Fruit fly (Drosophila melanogaster): Measurements from ENCODE around the gene CG14667.

CG14667 gene

DNA sequence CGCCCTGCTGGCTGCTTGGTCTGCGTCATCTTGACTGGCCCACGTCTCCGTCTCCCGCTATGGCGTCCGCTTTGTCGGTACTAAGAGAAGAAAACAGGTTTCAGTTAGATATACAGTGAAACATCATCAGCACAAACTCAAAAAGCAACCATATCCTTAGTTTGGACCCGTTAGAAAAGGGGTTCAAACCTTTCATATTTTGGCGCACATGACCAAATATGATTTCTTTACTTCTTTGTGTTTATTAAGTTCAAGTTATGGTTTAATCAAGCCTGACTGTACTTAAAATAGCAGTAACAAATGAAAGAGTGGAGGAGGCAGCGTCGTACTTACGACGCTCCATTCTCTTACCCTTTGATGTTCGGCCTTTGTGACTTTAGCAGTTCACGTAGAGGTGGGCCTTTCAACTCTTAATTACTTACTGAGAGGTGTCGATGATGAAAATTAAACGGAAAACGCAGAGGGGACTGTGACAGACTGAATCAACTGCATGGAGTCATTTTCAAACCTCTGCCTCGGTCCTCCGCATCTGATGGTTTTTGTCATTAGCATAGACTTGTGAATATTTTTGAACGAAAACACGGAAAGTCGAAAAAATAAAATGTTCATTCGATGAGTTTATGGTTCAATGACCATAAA is 13.0 kb upstream of the CG14667 start (continued):
- TF ChIP-seq Vsx2 (GFP tag; optimal IDR thresholded peaks at IDR 0.05; ENCODE audit: partially characterized antibody), result no peak

DNA sequence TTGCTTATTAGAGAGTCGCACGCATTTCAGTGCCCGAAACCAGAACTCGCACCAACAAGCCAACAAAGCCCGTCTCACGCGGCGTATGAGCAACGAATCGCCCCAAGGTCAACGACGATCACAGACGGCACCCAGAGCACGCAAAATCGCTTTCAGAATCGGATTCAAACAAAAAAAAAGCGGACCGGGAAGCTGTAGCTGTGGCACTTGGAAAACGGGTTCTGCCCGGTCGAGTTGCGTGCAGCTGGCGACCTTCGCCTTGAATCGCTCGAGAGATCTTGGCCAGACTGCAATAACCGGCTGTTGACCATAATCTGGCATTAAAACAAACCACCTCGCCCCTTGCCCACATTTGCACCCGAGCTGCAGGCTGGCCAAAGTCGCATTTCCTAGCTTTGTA is 11.4 kb upstream of the CG14667 start:
- TF ChIP-seq Dif (GFP tag; optimal IDR thresholded peaks at IDR 0.05; ENCODE audit: partially characterized antibody) (peak; percentile 73), rgr (GFP tag; optimal IDR thresholded peaks at IDR 0.05) (peak; percentile 20), OdsH (GFP tag; optimal IDR thresholded peaks at IDR 0.05) (no peak), psq (GFP tag; optimal IDR thresholded peaks at IDR 0.05) (peak; percentile 12), Vsx2 (GFP tag; optimal IDR thresholded peaks at IDR 0.05; ENCODE audit: partially characterized antibody) (peak; percentile 73), Sp1 (GFP tag; optimal IDR thresholded peaks at IDR 0.05) (no peak)

DNA sequence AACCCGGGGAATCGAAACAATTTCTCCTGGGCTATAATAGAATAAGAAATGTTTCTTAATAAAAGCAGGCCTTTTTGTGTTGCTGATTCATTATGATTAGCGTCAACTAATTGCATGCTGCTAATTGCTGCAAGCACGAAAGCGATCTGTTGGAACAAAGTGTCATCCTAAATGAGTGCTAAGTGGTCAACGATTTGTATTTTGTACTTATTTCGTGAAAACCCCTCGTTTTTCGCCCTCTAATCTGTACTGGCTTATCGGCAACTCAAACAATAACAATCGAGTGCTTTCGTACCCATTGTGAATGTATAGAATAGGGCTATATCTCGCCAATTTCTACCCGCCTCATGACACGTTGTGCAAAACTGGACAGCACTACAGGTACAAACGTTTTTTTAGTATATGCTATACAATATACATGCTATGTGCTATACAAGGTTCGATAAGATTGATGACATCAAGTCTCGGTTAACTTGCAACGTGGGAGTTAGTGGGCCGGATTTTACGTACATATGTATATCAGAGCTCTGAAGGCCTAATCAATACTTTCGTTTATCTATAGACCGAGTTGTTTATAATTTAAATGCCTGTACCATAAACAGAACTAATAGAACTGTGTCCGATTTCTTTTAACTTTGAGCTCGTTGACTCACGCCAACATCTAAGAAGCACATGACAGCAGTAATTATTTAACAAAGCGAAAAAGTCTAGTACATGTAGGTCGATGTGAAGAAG is 10.1 kb upstream of the CG14667 start:
- TF ChIP-seq rgr (GFP tag; optimal IDR thresholded peaks at IDR 0.05) (peak; percentile 22), Mio (GFP tag; optimal IDR thresholded peaks at IDR 0.05) (no peak), woc (GFP tag; optimal IDR thresholded peaks at IDR 0.05) (no peak), Rel (GFP tag; optimal IDR thresholded peaks at IDR 0.05) (no peak), Rel (tag; optimal IDR thresholded peaks at IDR 0.05) (peak; percentile 86), h (GFP tag; optimal IDR thresholded peaks at IDR 0.05) (peak; percentile 7), CG32264 (GFP tag; optimal IDR thresholded peaks at IDR 0.05) (no peak), brk (GFP tag; optimal IDR thresholded peaks at IDR 0.05) (no peak), OdsH (GFP tag; optimal IDR thresholded peaks at IDR 0.05) (peak; percentile 13), usp (GFP tag; optimal IDR thresholded peaks at IDR 0.05) (no peak), Sp1 (GFP tag; optimal IDR thresholded peaks at IDR 0.05) (peak; percentile 10), jim (GFP tag; optimal IDR thresholded peaks at IDR 0.05) (no peak)

DNA sequence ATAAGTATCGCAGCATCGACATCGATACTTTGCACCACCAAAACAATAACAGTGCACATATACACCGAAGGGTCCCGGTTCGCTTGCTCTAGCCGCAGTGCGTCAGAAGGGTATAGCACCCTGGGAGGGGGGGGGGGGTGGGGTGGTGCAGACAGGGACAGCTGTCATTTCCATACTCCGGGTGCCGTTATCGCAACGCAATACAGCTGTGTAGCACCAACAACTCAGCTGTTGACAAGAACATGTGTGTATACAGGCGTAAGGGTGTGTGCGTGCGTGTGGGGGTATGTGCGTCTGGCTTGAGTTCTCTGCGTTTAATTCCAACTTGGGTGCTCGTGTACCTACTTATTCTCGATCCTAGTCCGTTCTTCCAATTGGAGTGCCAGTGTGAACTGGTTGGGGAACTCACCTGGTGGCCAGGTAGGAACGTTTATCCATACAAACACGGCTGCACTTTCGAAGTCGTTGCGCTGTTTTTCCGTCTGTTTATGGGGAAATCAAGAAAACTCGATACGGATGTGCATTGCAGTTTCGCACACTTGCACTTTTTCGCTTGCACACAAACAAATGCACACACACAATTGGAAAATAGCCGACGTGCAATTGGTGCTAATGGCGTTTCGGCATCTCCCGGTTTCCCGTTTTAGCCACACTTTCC is 7.2 kb upstream of the CG14667 start:
- TF ChIP-seq h (GFP tag; optimal IDR thresholded peaks at IDR 0.05) (peak; percentile 43), HLH106 (tag; optimal IDR thresholded peaks at IDR 0.05) (peak; percentile 7), Rel (GFP tag; optimal IDR thresholded peaks at IDR 0.05) (no peak), Rel (tag; optimal IDR thresholded peaks at IDR 0.05) (peak; percentile 63), fru (GFP tag; optimal IDR thresholded peaks at IDR 0.05) (no peak), Jra (GFP tag; optimal IDR thresholded peaks at IDR 0.05) (peak; percentile 77), foxo (GFP tag; optimal IDR thresholded peaks at IDR 0.05) (no peak), Sp1 (GFP tag; optimal IDR thresholded peaks at IDR 0.05) (peak; percentile 14), Hr83 (GFP tag; optimal IDR thresholded peaks at IDR 0.05; ENCODE audit: poor library complexity, severe bottlenecking) (peak; percentile 98), pan (optimal IDR thresholded peaks at IDR 0.05) (no peak), Hnf4 (GFP tag; optimal IDR thresholded peaks at IDR 0.05) (peak; percentile 33), ey (GFP tag; optimal IDR thresholded peaks at IDR 0.05) (no peak), CG9705 (GFP tag; optimal IDR thresholded peaks at IDR 0.05) (peak; percentile 15), rgr (GFP tag; optimal IDR thresholded peaks at IDR 0.05) (peak; percentile 38)

DNA sequence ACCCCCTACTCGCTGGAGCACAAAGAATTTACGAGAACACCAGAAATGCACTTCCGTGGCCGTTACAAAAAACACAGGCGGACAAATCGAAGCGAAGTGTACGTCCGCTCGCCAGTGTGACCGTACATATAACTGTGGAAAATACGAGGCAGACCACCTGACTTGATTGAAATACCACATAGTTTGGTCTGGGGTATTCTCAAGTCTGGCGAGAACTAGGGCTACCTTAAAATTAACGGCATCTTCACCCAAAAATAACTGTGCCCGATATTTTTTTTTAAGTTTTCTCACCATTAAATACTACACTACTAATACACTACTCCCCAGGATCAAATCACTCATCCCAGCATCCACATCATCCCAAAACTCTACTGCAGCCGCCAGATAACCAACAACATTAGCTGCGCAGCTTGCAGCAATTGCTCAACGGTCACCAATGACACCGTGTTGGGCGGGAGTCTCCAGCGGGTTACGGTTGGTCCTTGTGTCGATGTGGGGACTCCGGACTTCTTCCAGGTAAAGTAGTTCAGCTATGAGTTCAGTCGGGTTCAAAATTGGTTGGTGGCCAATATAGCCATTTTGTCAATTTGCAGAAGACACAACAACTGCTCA is 6.5 kb upstream of the CG14667 start, which contains the start of gene Cerk:
Gene Cerk, minus strand, starts transcription at position 137 of the 612 bp plus-strand sequence.
- TF ChIP-seq rgr (GFP tag; optimal IDR thresholded peaks at IDR 0.05) (peak; percentile 35), jim (GFP tag; optimal IDR thresholded peaks at IDR 0.05) (no peak), HLH106 (tag; optimal IDR thresholded peaks at IDR 0.05) (peak; percentile 22), pan (optimal IDR thresholded peaks at IDR 0.05) (no peak), Hnf4 (GFP tag; optimal IDR thresholded peaks at IDR 0.05) (peak; percentile 54), Hr83 (GFP tag; optimal IDR thresholded peaks at IDR 0.05; ENCODE audit: poor library complexity, severe bottlenecking) (peak; percentile 52), sv (GFP tag; optimal IDR thresholded peaks at IDR 0.05) (peak; percentile 1), usp (GFP tag; optimal IDR thresholded peaks at IDR 0.05) (no peak), woc (GFP tag; optimal IDR thresholded peaks at IDR 0.05) (peak; percentile 22), N (GFP tag; optimal IDR thresholded peaks at IDR 0.05) (no peak), h (GFP tag; optimal IDR thresholded peaks at IDR 0.05) (peak; percentile 26), psq (GFP tag; optimal IDR thresholded peaks at IDR 0.05) (no peak), fru (GFP tag; optimal IDR thresholded peaks at IDR 0.05) (peak; percentile 29), sage (GFP tag; optimal IDR thresholded peaks at IDR 0.05) (no peak), Abd-B (GFP tag; optimal IDR thresholded peaks at IDR 0.05) (no peak), CrebA (GFP tag; optimal IDR thresholded peaks at IDR 0.05; ENCODE audit: borderline replicate concordance) (no peak), br (GFP tag; optimal IDR thresholded peaks at IDR 0.05) (peak; percentile 12), Sp1 (GFP tag; optimal IDR thresholded peaks at IDR 0.05) (peak; percentile 17), Rel (GFP tag; optimal IDR thresholded peaks at IDR 0.05) (no peak), Rel (tag; optimal IDR thresholded peaks at IDR 0.05) (peak; percentile 54), CG9705 (GFP tag; optimal IDR thresholded peaks at IDR 0.05) (peak; percentile 27), foxo (GFP tag; optimal IDR thresholded peaks at IDR 0.05) (peak in 1 of 2 experiments; percentile 42), tai (GFP tag; optimal IDR thresholded peaks at IDR 0.05) (no peak), Mio (GFP tag; optimal IDR thresholded peaks at IDR 0.05) (no peak), ey (GFP tag; optimal IDR thresholded peaks at IDR 0.05) (peak; percentile 14), GATAd (GFP tag; optimal IDR thresholded peaks at IDR 0.05) (no peak), Vsx2 (GFP tag; optimal IDR thresholded peaks at IDR 0.05; ENCODE audit: partially characterized antibody) (no peak), Hr78 (GFP tag; optimal IDR thresholded peaks at IDR 0.05) (no peak), CG32264 (GFP tag; optimal IDR thresholded peaks at IDR 0.05) (no peak), dsf (GFP tag; optimal IDR thresholded peaks at IDR 0.05; ENCODE audit: borderline replicate concordance) (no peak)
